Worm (Caenorhabditis elegans): Measurements from ENCODE around the gene cul-3.

Gene cul-3

ce11 chrV:145694-146093 lies 31.5 kb upstream of the cul-3 start:
- no peak for TF ChIP-seq lim-7 (GFP tag; IDR thresholded peaks at IDR 0.05)
- TF ChIP-seq unc-62 (GFP tag; optimal IDR thresholded peaks at IDR 0.05 in 1 of 2), result peak in 1 of 2 experiments; percentile 97
- no peak for TF ChIP-seq unc-62 (tag; optimal IDR thresholded peaks at IDR 0.05)

ce11 chrV:150059-150458 lies 27.2 kb upstream of the cul-3 start:
- TF ChIP-seq aha-1 (tag), result no peak
- TF ChIP-seq unc-62 (GFP tag; optimal IDR thresholded peaks at IDR 0.05 in 1 of 2), result peak in 1 of 2 experiments; percentile 96
- no peak for TF ChIP-seq unc-62 (tag; optimal IDR thresholded peaks at IDR 0.05)

ce11 chrV:151310-151709 lies 25.9 kb upstream of the cul-3 start, which contains the start of gene W03F9.4:
Gene W03F9.4, minus strand, starts transcription at chrV:151388.
- TF ChIP-seq nhr-28 (tag; optimal IDR thresholded peaks at IDR 0.05) (peak; percentile 58), ceh-28 (tag; optimal IDR thresholded peaks at IDR 0.05) (no peak), mdl-1 (tag; optimal IDR thresholded peaks at IDR 0.05) (peak in 1 of 2 experiments; percentile 19), pqm-1 (tag; optimal IDR thresholded peaks at IDR 0.05) (peak; percentile 66), dmd-6 (GFP tag; IDR thresholded peaks at IDR 0.05) (peak; percentile 50), mxl-3 (GFP tag; optimal IDR thresholded peaks at IDR 0.05) (peak; percentile 40), ceh-62 (tag; optimal IDR thresholded peaks at IDR 0.05) (no peak)

- TF ChIP-seq dmd-8 (GFP tag; IDR thresholded peaks at IDR 0.05), result no peak
- TF ChIP-seq pha-4 (GFP tag; IDR thresholded peaks at IDR 0.05), result peak; percentile 26; the same call in 1 of the 2 replicates
- TF ChIP-seq pha-4 (tag; optimal IDR thresholded peaks at IDR 0.05), result no peak
- TF ChIP-seq set-16 (GFP tag; IDR thresholded peaks at IDR 0.05), result peak; percentile 79
- no peak for TF ChIP-seq snpc-1.2 (GFP tag; IDR thresholded peaks at IDR 0.05)
- no peak for TF ChIP-seq ZK337.2 (GFP tag; IDR thresholded peaks at IDR 0.05)
Measured at ce11 chrV:152156-152555, 25.1 kb upstream of the cul-3 start.

ce11 chrV:153867-154266 lies 23.4 kb upstream of the cul-3 start:
- TF ChIP-seq mdt-29 (GFP tag; IDR thresholded peaks at IDR 0.05) (no peak), mdl-1 (tag; optimal IDR thresholded peaks at IDR 0.05) (peak in 1 of 2 experiments; percentile 9), daf-19 (GFP tag; conservative IDR thresholded peaks at IDR 0.05) (no peak), ctbp-1 (GFP tag; IDR thresholded peaks at IDR 0.05) (0 out of 2 replicates have a peak, but pooled peaks have one; percentile 15), F10B5.3 (tag; optimal IDR thresholded peaks at IDR 0.05) (no peak)

- TF ChIP-seq nhr-28 (tag; optimal IDR thresholded peaks at IDR 0.05) (peak; percentile 68), pqm-1 (tag; optimal IDR thresholded peaks at IDR 0.05) (peak; percentile 20), hif-1 (tag; optimal IDR thresholded peaks at IDR 0.05) (no peak), mes-2 (tag; optimal IDR thresholded peaks at IDR 0.05; ENCODE audit: poor library complexity, severe bottlenecking) (peak; percentile 43), mxl-3 (GFP tag; optimal IDR thresholded peaks at IDR 0.05) (peak; percentile 90), madf-9 (GFP tag; conservative IDR thresholded peaks at IDR 0.05) (no peak), nhr-48 (tag; optimal IDR thresholded peaks at IDR 0.05) (peak; percentile 40), unc-62 (GFP tag; optimal IDR thresholded peaks at IDR 0.05 in 1 of 2) (no peak), unc-62 (tag; optimal IDR thresholded peaks at IDR 0.05) (no peak), mdl-1 (tag; optimal IDR thresholded peaks at IDR 0.05) (peak; percentile 80 to 95), lir-3 (tag; optimal IDR thresholded peaks at IDR 0.05) (no peak), hlh-30 (tag; optimal IDR thresholded peaks at IDR 0.05; ENCODE audit: insufficient read depth) (peak; percentile 60), hmg-1.1 (GFP tag; IDR thresholded peaks at IDR 0.05) (peak; percentile 53), zip-11 (GFP tag; IDR thresholded peaks at IDR 0.05) (no peak), duxl-1 (tag; optimal IDR thresholded peaks at IDR 0.05; ENCODE audit: poor library complexity) (no peak), dpl-1 (GFP tag; optimal IDR thresholded peaks at IDR 0.05) (peak; percentile 16), hlh-11 (tag; optimal IDR thresholded peaks at IDR 0.05) (peak; percentile 43), egl-43 (GFP tag; IDR thresholded peaks at IDR 0.05) (0 out of 2 replicates have a peak, but pooled peaks have one; percentile 57), ces-1 (GFP tag; optimal IDR thresholded peaks at IDR 0.05) (no peak), daf-16 (GFP tag; optimal IDR thresholded peaks at IDR 0.05) (no peak), daf-16 (tag; optimal IDR thresholded peaks at IDR 0.05) (peak; percentile 38), lin-39 (tag; optimal IDR thresholded peaks at IDR 0.05) (no peak), mxl-2 (GFP tag; conservative IDR thresholded peaks at IDR 0.05) (0 out of 2 replicates have a peak, but pooled peaks have one; percentile 22), dmd-6 (GFP tag; IDR thresholded peaks at IDR 0.05) (peak; percentile 29), dve-1 (tag; optimal IDR thresholded peaks at IDR 0.05; ENCODE audit: insufficient read depth) (peak; percentile 42), madf-5 (GFP tag; IDR thresholded peaks at IDR 0.05) (no peak)
Measured at ce11 chrV:155215-155614, 22.0 kb upstream of the cul-3 start.

Data from whole organism, L4 larva.